Worm (Caenorhabditis elegans) whole organism, mixed stage, embryonic: ENCODE measurements around the gene Y57A10A.27.
"Not testable (repeated sequence)": the region's sequence is repeated elsewhere in the genome, so short reads cannot be mapped to it uniquely, and the experiment has no call there.

Experiments used
- bed-3 ChIP-seq: fragments of 200-800 bp; sonication (Bioruptor generic); optimal IDR thresholded peaks from 3 replicates; lab custom pipeline; 2018; ENCODE audit warnings: mild to moderate bottlenecking, missing genetic modification characterization, moderate library complexity, missing compliant biosample characterization
- blmp-1 ChIP-seq: fragments of 150-350 bp; optimal IDR thresholded peaks from 2 replicates; lab custom pipeline; 2014; ENCODE audit warnings: missing biosample characterization, missing genetic modification characterization
- ceh-39 ChIP-seq: fragments of 150-350 bp; optimal IDR thresholded peaks from 2 replicates; lab custom pipeline; 2014; ENCODE audit warnings: missing biosample characterization, missing genetic modification characterization
- ceh-43 ChIP-seq: fragments of 200-800 bp; sonication (Bioruptor generic); optimal IDR thresholded peaks from 2 replicates; lab custom pipeline; 2018; ENCODE audit warnings: mild to moderate bottlenecking, missing genetic modification characterization, moderate library complexity, missing compliant biosample characterization
- ces-1 ChIP-seq: fragments of 150-350 bp; optimal IDR thresholded peaks from 2 replicates; lab custom pipeline; 2014; ENCODE audit warnings: missing biosample characterization, missing genetic modification reagents, missing genetic modification characterization
- cnd-1 ChIP-seq: fragments of 200-800 bp; sonication (Bioruptor generic); optimal IDR thresholded peaks from 2 replicates; lab custom pipeline; 2018; ENCODE audit warnings: mild to moderate bottlenecking, missing genetic modification characterization, missing compliant biosample characterization
- drap-1 ChIP-seq: fragments of 200-800 bp; sonication (Bioruptor generic); optimal IDR thresholded peaks from 3 replicates; lab custom pipeline; 2018; ENCODE audit warnings: mild to moderate bottlenecking, missing genetic modification characterization, missing compliant biosample characterization
- elt-1 ChIP-seq: sonication (generic microtip); optimal IDR thresholded peaks from 2 replicates; lab custom pipeline; 2017; ENCODE audit warnings: missing genetic modification characterization, mild to moderate bottlenecking, missing compliant biosample characterization, antibody characterized with exemption, moderate library complexity, borderline replicate concordance; ENCODE audit not compliant: insufficient read depth
- elt-3 ChIP-seq: fragments of 150-350 bp; optimal IDR thresholded peaks from 2 replicates; lab custom pipeline; 2014; ENCODE audit warnings: missing biosample characterization, missing genetic modification characterization
- flh-1 ChIP-seq: fragments of 200-800 bp; sonication (Bioruptor generic); optimal IDR thresholded peaks from 2 replicates; lab custom pipeline; 2018; ENCODE audit warnings: mild to moderate bottlenecking, missing genetic modification characterization, moderate library complexity, missing compliant biosample characterization
- ham-2 ChIP-seq: fragments of 200-800 bp; sonication (Bioruptor generic); optimal IDR thresholded peaks from 2 replicates; lab custom pipeline; 2018; ENCODE audit warnings: mild to moderate bottlenecking, missing genetic modification characterization, missing compliant biosample characterization
- hlh-1 ChIP-seq: fragments of 150-350 bp; optimal IDR thresholded peaks from 2 replicates; lab custom pipeline; 2014; ENCODE audit warnings: missing biosample characterization, missing genetic modification reagents, missing genetic modification characterization
- lin-13 ChIP-seq: fragments of 150-350 bp; optimal IDR thresholded peaks from 2 replicates; lab custom pipeline; 2014; ENCODE audit warnings: missing biosample characterization, missing genetic modification characterization
- lin-32 ChIP-seq: fragments of 200-800 bp; sonication (Bioruptor generic); optimal IDR thresholded peaks from 2 replicates; lab custom pipeline; 2018; ENCODE audit warnings: mild to moderate bottlenecking, missing genetic modification characterization, missing compliant biosample characterization
- lsy-2 ChIP-seq: fragments of 150-350 bp; optimal IDR thresholded peaks from 2 replicates; lab custom pipeline; 2014; ENCODE audit warnings: missing biosample characterization, missing genetic modification characterization
- mab-5 ChIP-seq: fragments of 150-350 bp; optimal IDR thresholded peaks from 2 replicates; lab custom pipeline; 2014; ENCODE audit warnings: missing biosample characterization, missing genetic modification characterization
- mep-1 ChIP-seq: fragments of 150-350 bp; optimal IDR thresholded peaks from 2 replicates; lab custom pipeline; 2017; ENCODE audit warnings: missing biosample characterization, missing genetic modification reagents, missing genetic modification characterization, inconsistent platforms
- mls-2 ChIP-seq: sonication (generic microtip); optimal IDR thresholded peaks from 2 replicates; lab custom pipeline; 2016; ENCODE audit warnings: mild to moderate bottlenecking, missing genetic modification characterization, moderate library complexity, missing compliant biosample characterization
- nhr-2 ChIP-seq: fragments of 150-350 bp; optimal IDR thresholded peaks from 2 replicates; lab custom pipeline; 2014; ENCODE audit warnings: missing biosample characterization, missing genetic modification characterization
- nhr-237 ChIP-seq: fragments of 150-350 bp; optimal IDR thresholded peaks from 2 replicates; lab custom pipeline; 2014; ENCODE audit warnings: missing biosample characterization, missing genetic modification characterization
- nhr-28 ChIP-seq: fragments of 150-350 bp; optimal IDR thresholded peaks from 2 replicates; lab custom pipeline; 2014; ENCODE audit warnings: missing biosample characterization, missing genetic modification characterization
- nhr-76 ChIP-seq: sonication (generic microtip); optimal IDR thresholded peaks from 2 replicates; lab custom pipeline; 2017; ENCODE audit warnings: missing biosample characterization, missing genetic modification characterization
- pha-4 ChIP-seq: fragments of 150-350 bp; optimal IDR thresholded peaks from 2 replicates; lab custom pipeline; 2018; ENCODE audit warnings: missing biosample characterization, missing genetic modification reagents, missing genetic modification characterization
- sem-2 ChIP-seq: fragments of 200-800 bp; sonication (Bioruptor generic); optimal IDR thresholded peaks from 2 replicates; lab custom pipeline; 2018; ENCODE audit warnings: mild to moderate bottlenecking, missing genetic modification characterization, missing compliant biosample characterization
- snpc-4 ChIP-seq: fragments of 150-350 bp; optimal IDR thresholded peaks from 2 replicates; lab custom pipeline; 2014; ENCODE audit warnings: missing biosample characterization, missing genetic modification characterization
- tbx-8 ChIP-seq: fragments of 200-800 bp; sonication (Bioruptor generic); optimal IDR thresholded peaks from 2 replicates; lab custom pipeline; 2018; ENCODE audit warnings: mild to moderate bottlenecking, missing genetic modification characterization, moderate library complexity, missing compliant biosample characterization
- unc-39 ChIP-seq: fragments of 150-350 bp; optimal IDR thresholded peaks from 2 replicates; lab custom pipeline; 2014; ENCODE audit warnings: missing biosample characterization, missing genetic modification characterization
- unc-62 ChIP-seq: fragments of 150-350 bp; optimal IDR thresholded peaks from 2 replicates; lab custom pipeline; 2014; ENCODE audit warnings: missing biosample characterization, missing genetic modification reagents, missing genetic modification characterization
- zip-8 ChIP-seq: fragments of 150-350 bp; optimal IDR thresholded peaks from 2 replicates; lab custom pipeline; 2014; ENCODE audit warnings: missing biosample characterization, missing genetic modification characterization
- ztf-11 ChIP-seq: fragments of 150-350 bp; optimal IDR thresholded peaks from 2 replicates; lab custom pipeline; 2014; ENCODE audit warnings: missing biosample characterization, missing genetic modification characterization

Gene Y57A10A.27

DNA sequence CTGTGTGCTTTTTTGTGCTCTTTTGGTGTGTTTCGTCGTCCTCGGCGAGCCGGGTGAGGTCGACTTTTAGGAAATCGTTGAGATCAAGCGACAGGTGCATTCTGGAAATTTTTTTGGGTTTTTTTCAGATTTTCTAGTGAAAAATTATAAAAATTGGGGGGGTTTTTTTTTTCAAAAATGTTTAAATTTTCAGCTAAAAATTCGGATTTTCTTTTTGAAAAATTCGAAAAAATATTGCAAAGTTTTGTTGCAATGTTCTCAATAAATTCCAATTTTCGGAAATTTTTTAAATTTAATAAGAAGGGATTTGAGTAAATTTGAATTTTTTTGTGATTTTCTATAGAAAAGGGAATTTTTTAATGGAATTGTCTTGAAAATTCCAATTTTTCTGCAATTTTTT lies at the start of gene Y57A10A.27:
TSS of gene Y57A10A.27 (minus strand) at position 101 of the 400 bp plus-strand sequence.
- no peak for TF ChIP-seq ceh-39 (tag; lab: Kevin White, UChicago)
- no peak for TF ChIP-seq lin-32 (GFP tag; lab: Kevin White, UChicago)
- TF ChIP-seq zip-8 (tag; lab: Kevin White, UChicago) = no peak
- no peak for TF ChIP-seq bed-3 (GFP tag; lab: Kevin White, UChicago)
- TF ChIP-seq ceh-43 (GFP tag; lab: Kevin White, UChicago) = no peak
- TF ChIP-seq elt-3 = no peak
- TF ChIP-seq, all 35 proteins: peak for 0

DNA sequence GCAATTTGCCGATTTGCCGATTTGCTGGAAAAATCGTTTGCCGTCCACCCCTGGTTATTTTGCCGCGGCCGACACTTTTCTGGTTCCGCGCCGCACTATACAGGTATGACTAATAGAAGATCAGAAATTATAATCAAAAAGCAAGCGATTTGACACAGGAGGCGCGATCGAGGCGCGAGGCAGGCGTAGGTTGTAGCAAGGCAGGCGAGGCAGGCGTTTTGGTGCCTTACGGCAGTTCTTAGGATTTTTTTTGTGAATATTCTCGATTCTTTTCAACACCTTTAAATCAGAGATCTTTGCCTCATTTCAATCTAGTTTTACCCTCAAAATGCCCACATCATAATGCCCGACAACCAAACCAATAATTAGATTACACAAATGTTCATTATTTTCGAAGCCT lies 49.3 kb upstream of the Y57A10A.27 start, which contains the start of gene sre-56:
TSS of gene sre-56 (plus strand) at position 301 of the 400 bp plus-strand sequence.
- TF ChIP-seq ceh-43 (GFP tag; lab: Kevin White, UChicago) = no peak
- TF ChIP-seq mab-5 (tag; lab: Kevin White, UChicago) = no peak
- TF ChIP-seq elt-3 = no peak
- TF ChIP-seq lsy-2 (tag; lab: Kevin White, UChicago) = no peak
- TF ChIP-seq pha-4 (tag; lab: Kevin White, UChicago) = no peak
- no peak for TF ChIP-seq elt-1 (tag; lab: Kevin White, UChicago)
- TF ChIP-seq cnd-1 = no peak
- TF ChIP-seq nhr-28 = no peak
- no peak for TF ChIP-seq unc-39
- TF ChIP-seq nhr-76 (tag; lab: Kevin White, UChicago) = no peak
- TF ChIP-seq snpc-4 (tag; lab: Kevin White, UChicago) = no peak
- no peak for TF ChIP-seq flh-1 (GFP tag; lab: Kevin White, UChicago)
- TF ChIP-seq zip-8 (tag; lab: Kevin White, UChicago) = no peak
- no peak for TF ChIP-seq tbx-8 (GFP tag; lab: Kevin White, UChicago)
- TF ChIP-seq, all 35 proteins: peak for 0

DNA sequence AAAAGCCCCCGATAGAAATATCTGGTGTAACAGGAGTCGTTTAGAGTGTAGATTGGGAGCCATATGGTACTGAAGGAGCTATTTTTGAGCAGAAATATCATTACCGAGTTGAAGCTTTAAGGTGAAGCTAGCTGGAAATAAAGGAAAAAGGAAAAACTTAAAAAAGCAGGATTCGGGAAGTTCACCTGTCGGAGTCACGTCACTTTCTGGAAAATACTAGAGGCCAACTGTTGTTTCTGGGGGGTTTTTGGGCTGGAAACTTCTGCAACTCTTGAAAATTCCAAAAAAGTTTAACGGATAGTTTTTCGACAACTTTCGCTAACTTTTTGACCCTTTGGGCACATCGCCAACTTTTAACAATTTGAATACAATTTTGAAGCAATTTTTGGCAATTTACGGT lies 48.5 kb upstream of the Y57A10A.27 start, which contains the start of gene sre-53:
TSS of gene sre-53 (minus strand) at position 101 of the 400 bp plus-strand sequence.
- no peak for TF ChIP-seq nhr-28
- no peak for TF ChIP-seq ztf-11
- TF ChIP-seq hlh-1 (tag; lab: Kevin White, UChicago) = no peak
- TF ChIP-seq flh-1 (GFP tag; lab: Kevin White, UChicago) = no peak
- TF ChIP-seq lin-13 = no peak
- TF ChIP-seq mab-5 (tag; lab: Kevin White, UChicago) = no peak
- TF ChIP-seq lin-32 (GFP tag; lab: Kevin White, UChicago) = no peak
- TF ChIP-seq lsy-2 (tag; lab: Kevin White, UChicago) = no peak
- TF ChIP-seq nhr-237 = no peak
- TF ChIP-seq blmp-1 (tag; lab: Kevin White, UChicago) = no peak
- TF ChIP-seq unc-62 (GFP tag; lab: Kevin White, UChicago) = no peak

DNA sequence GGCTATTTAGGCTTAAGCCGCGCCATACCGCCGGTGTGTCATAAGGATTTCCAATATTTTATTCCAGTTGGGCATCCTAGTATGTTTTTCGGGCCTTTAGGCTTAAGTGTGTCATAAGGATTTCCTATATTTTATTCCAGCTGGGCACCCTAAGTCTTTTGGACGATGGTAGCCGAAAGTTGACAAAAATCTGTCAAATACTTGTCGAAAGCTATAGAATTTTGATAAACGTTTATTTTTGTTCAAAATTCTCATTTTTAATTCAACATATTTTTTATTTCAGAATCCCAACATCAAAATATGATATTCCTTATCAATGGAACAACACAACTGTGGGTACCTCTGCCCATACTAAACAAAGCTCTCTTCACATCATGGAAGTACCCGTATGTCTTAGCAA lies 43.7 kb upstream of the Y57A10A.27 start, which contains the start of gene sre-49:
TSS of gene sre-49 (plus strand) at position 301 of the 400 bp plus-strand sequence.
- not testable (repeated sequence) for TF ChIP-seq pha-4 (tag; lab: Kevin White, UChicago); drap-1 (GFP tag; lab: Kevin White, UChicago); sem-2 (GFP tag; lab: Kevin White, UChicago)

DNA sequence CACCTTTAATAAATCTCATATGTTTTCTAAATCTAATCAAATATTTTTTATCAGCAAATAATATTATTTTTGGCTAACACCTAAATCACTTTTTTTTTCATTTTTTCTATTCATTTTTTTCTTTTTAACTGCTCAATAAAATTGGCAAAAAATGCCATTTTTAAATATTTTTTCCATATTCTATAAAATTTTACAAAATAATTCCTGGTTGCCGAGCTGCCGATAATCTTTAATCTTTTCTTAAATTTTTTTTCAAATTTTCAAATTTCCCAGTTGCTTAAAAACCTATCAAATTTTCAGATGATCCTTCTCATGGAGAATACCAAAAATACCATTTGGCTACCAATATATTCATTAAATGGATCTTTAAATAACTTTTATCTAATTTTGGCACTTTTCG lies 36.7 kb upstream of the Y57A10A.27 start, which contains the start of gene sre-51:
TSS of gene sre-51 (plus strand) at position 301 of the 400 bp plus-strand sequence.
- TF ChIP-seq nhr-237 (no peak), elt-1 (tag; lab: Kevin White, UChicago) (no peak), unc-39 (no peak), snpc-4 (tag; lab: Kevin White, UChicago) (no peak), ces-1 (GFP tag; lab: Kevin White, UChicago) (no peak), pha-4 (tag; lab: Kevin White, UChicago) (no peak), lsy-2 (tag; lab: Kevin White, UChicago) (no peak), hlh-1 (tag; lab: Kevin White, UChicago) (no peak), ztf-11 (no peak), mep-1 (tag; lab: Kevin White, UChicago) (no peak), ham-2 (GFP tag; lab: Kevin White, UChicago) (no peak), sem-2 (GFP tag; lab: Kevin White, UChicago) (no peak), unc-62 (GFP tag; lab: Kevin White, UChicago) (no peak), tbx-8 (GFP tag; lab: Kevin White, UChicago) (no peak), nhr-28 (no peak), nhr-2 (tag; lab: Kevin White, UChicago) (no peak), mls-2 (tag; lab: Kevin White, UChicago) (no peak)
